Fruit fly (Drosophila melanogaster): ENCODE measurements around the gene Cpr78Cc.

Cpr78Cc gene

dm6 chr3L:21347197-21347831 lies 46.9 kb downstream of the Cpr78Cc start (continued):
- no peak for TF ChIP-seq CG10565 (GFP tag; optimal IDR thresholded peaks at IDR 0.05)
- TF ChIP-seq CG9797 (GFP tag; optimal IDR thresholded peaks at IDR 0.05) = no peak
- 0 out of 3 replicates have a peak, but pooled peaks have one; percentile 30 for TF ChIP-seq CG34422 (GFP tag; IDR thresholded peaks at IDR 0.05)
- no peak for TF ChIP-seq kni (GFP tag; optimal IDR thresholded peaks at IDR 0.05)
- no peak for TF ChIP-seq Stat92E (GFP tag; optimal IDR thresholded peaks at IDR 0.05)
- TF ChIP-seq crol (GFP tag; IDR thresholded peaks at IDR 0.05) = no peak
- no peak for TF ChIP-seq CG13287 (GFP tag; IDR thresholded peaks at IDR 0.05; ENCODE audit: partially characterized antibody)
- no peak for TF ChIP-seq CG7928 (GFP tag; optimal IDR thresholded peaks at IDR 0.05)
- peak; percentile 21 for TF ChIP-seq shn (GFP tag; optimal IDR thresholded peaks at IDR 0.05)
- TF ChIP-seq ci (GFP tag; IDR thresholded peaks at IDR 0.05) = peak; percentile 59; the same call in 2 of the 3 replicates
- TF ChIP-seq zen (tag; optimal IDR thresholded peaks at IDR 0.05) = no peak
- TF ChIP-seq tll (GFP tag; optimal IDR thresholded peaks at IDR 0.05) = no peak
- no peak for TF ChIP-seq CG7963 (GFP tag; IDR thresholded peaks at IDR 0.05; ENCODE audit: partially characterized antibody)
- TF ChIP-seq lbe (GFP tag; optimal IDR thresholded peaks at IDR 0.05) = no peak
- no peak for TF ChIP-seq prd (optimal IDR thresholded peaks at IDR 0.05)
- peak; percentile 44; the same call in 1 of the 3 replicates for TF ChIP-seq prd (GFP tag; IDR thresholded peaks at IDR 0.05)
- no peak for TF ChIP-seq CG1024 (GFP tag; IDR thresholded peaks at IDR 0.05)
- no peak for TF ChIP-seq Sin3A (optimal IDR thresholded peaks at IDR 0.05)
- peak; percentile 1 for TF ChIP-seq Side (GFP tag; optimal IDR thresholded peaks at IDR 0.05)
- TF ChIP-seq sqz (GFP tag; optimal IDR thresholded peaks at IDR 0.05) = no peak
- TF ChIP-seq tup (GFP tag; optimal IDR thresholded peaks at IDR 0.05) = no peak
- TF ChIP-seq vnd (GFP tag; IDR thresholded peaks at IDR 0.05; ENCODE audit: partially characterized antibody) = no peak
- TF ChIP-seq Lim3 (GFP tag; IDR thresholded peaks at IDR 0.05) = no peak
- peak; percentile 53 for TF ChIP-seq CG9437 (GFP tag; optimal IDR thresholded peaks at IDR 0.05)
- no peak for TF ChIP-seq MESR4 (GFP tag; optimal IDR thresholded peaks at IDR 0.05)
- no peak for TF ChIP-seq TFAM (GFP tag; optimal IDR thresholded peaks at IDR 0.05)
- TF ChIP-seq Ptx1 (GFP tag; IDR thresholded peaks at IDR 0.05) = peak; percentile 48; the same call in 1 of the 2 replicates
- peak; percentile 32 for TF ChIP-seq gem (tag; optimal IDR thresholded peaks at IDR 0.05)
- no peak for TF ChIP-seq CG4360 (GFP tag; IDR thresholded peaks at IDR 0.05)
- peak; percentile 32 for TF ChIP-seq CG8944 (GFP tag; optimal IDR thresholded peaks at IDR 0.05)
- peak; percentile 27 for TF ChIP-seq CG2116 (GFP tag; optimal IDR thresholded peaks at IDR 0.05)
- TF ChIP-seq Bteb2 (GFP tag; optimal IDR thresholded peaks at IDR 0.05) = peak; percentile 32
- TF ChIP-seq CG10267 (tag; optimal IDR thresholded peaks at IDR 0.05) = peak; percentile 47
- TF ChIP-seq ERR (GFP tag; optimal IDR thresholded peaks at IDR 0.05) = no peak
- TF ChIP-seq CG3995 (GFP tag; optimal IDR thresholded peaks at IDR 0.05) = no peak
- TF ChIP-seq ac (GFP tag; optimal IDR thresholded peaks at IDR 0.05) = no peak
- no peak for TF ChIP-seq br (optimal IDR thresholded peaks at IDR 0.05)
- peak; percentile 3 for TF ChIP-seq CG1233 (GFP tag; optimal IDR thresholded peaks at IDR 0.05)
- TF ChIP-seq MBD-R2 (GFP tag; IDR thresholded peaks at IDR 0.05) = no peak; the same call in 1 of the 2 replicates
- TF ChIP-seq ftz-f1 (GFP tag; optimal IDR thresholded peaks at IDR 0.05) = no peak
- no peak for TF ChIP-seq eve (GFP tag; optimal IDR thresholded peaks at IDR 0.05)
- no peak for TF ChIP-seq H15 (GFP tag; IDR thresholded peaks at IDR 0.05)
- no peak for TF ChIP-seq CG1832 (GFP tag; optimal IDR thresholded peaks at IDR 0.05)
- TF ChIP-seq Optix (GFP tag; IDR thresholded peaks at IDR 0.05) = peak; percentile 8; the same call in 1 of the 3 replicates
- TF ChIP-seq Myb (GFP tag; optimal IDR thresholded peaks at IDR 0.05) = no peak
- TF ChIP-seq sr (GFP tag; IDR thresholded peaks at IDR 0.05) = no peak
- TF ChIP-seq CG42726 (GFP tag; IDR thresholded peaks at IDR 0.05; ENCODE audit: partially characterized antibody) = no peak
- no peak for TF ChIP-seq CG6683 (GFP tag; optimal IDR thresholded peaks at IDR 0.05)
- 0 out of 3 replicates have a peak, but pooled peaks have one; percentile 29 for TF ChIP-seq CG11456 (GFP tag; IDR thresholded peaks at IDR 0.05)
- no peak for TF ChIP-seq D19B (GFP tag; optimal IDR thresholded peaks at IDR 0.05)
- TF ChIP-seq NC2β (GFP tag; optimal IDR thresholded peaks at IDR 0.05) = no peak
